Worm (Caenorhabditis elegans) whole organism, L1 larva: ENCODE measurements around the gene paqr-3.
A peak's percentile ranks its signal among the peaks of the same experiment; 100 is the strongest.

Experiments
- C04F5.9 ChIP-seq: sonication (generic microtip); optimal IDR thresholded peaks from 2 replicates; lab custom pipeline; 2016; ENCODE audit warnings: missing genetic modification characterization, missing compliant biosample characterization
- C16A3.4 ChIP-seq: fragments of 150-350 bp; optimal IDR thresholded peaks from 2 replicates; lab custom pipeline; 2014; ENCODE audit warnings: missing biosample characterization, missing genetic modification characterization
- F16B12.6 ChIP-seq: fragments of 150-350 bp; optimal IDR thresholded peaks from 2 replicates; lab custom pipeline; 2014; ENCODE audit warnings: missing biosample characterization, missing genetic modification characterization
- aha-1 ChIP-seq: fragments of 150-350 bp; optimal IDR thresholded peaks from 2 replicates; lab custom pipeline; 2014; ENCODE audit warnings: missing biosample characterization, missing genetic modification characterization
- alr-1 ChIP-seq: fragments of 200-800 bp; sonication (Bioruptor generic); optimal IDR thresholded peaks from 2 replicates; lab custom pipeline; 2018; ENCODE audit warnings: borderline replicate concordance, mild to moderate bottlenecking, missing genetic modification characterization, missing compliant biosample characterization
- aly-2 ChIP-seq: fragments of 150-350 bp; optimal IDR thresholded peaks from 2 replicates; lab custom pipeline; 2014; ENCODE audit warnings: missing biosample characterization, missing genetic modification characterization
- ama-1 ChIP-seq: fragments of 150-350 bp; optimal IDR thresholded peaks from 2 replicates; lab custom pipeline; 2014
- blmp-1 ChIP-seq: fragments of 150-350 bp; optimal IDR thresholded peaks from 2 replicates; lab custom pipeline; 2014; ENCODE audit warnings: missing biosample characterization, missing genetic modification characterization
- ceh-63 ChIP-seq: fragments of 200-800 bp; sonication (Bioruptor generic); optimal IDR thresholded peaks from 2 replicates; lab custom pipeline; 2018; ENCODE audit warnings: mild to moderate bottlenecking, missing genetic modification characterization, missing compliant biosample characterization
- ceh-90 ChIP-seq: sonication (generic microtip); optimal IDR thresholded peaks from 2 replicates; lab custom pipeline; 2016; ENCODE audit warnings: missing genetic modification characterization, missing compliant biosample characterization
- ces-1 ChIP-seq: fragments of 150-350 bp; optimal IDR thresholded peaks from 2 replicates; lab custom pipeline; 2014; ENCODE audit warnings: missing biosample characterization, missing genetic modification reagents, missing genetic modification characterization
- dpl-1 ChIP-seq, 3 experiments: fragments of 150-350 bp in 2 of 3; sonication (generic microtip) in 1 of 3; optimal IDR thresholded peaks; 2 replicates each; lab custom pipeline; 2014 to 2017; ENCODE audit warnings: missing biosample characterization in 3 of 3, missing genetic modification characterization in 3 of 3, missing genetic modification reagents in 3 of 3
- dsc-1 ChIP-seq: sonication (generic microtip); optimal IDR thresholded peaks from 2 replicates; lab custom pipeline; 2016; ENCODE audit warnings: mild to moderate bottlenecking, missing genetic modification characterization, missing compliant biosample characterization
- efl-1 ChIP-seq, 4 experiments: fragments of 150-350 bp; optimal IDR thresholded peaks in 3 of 4; peaks in 1 of 4; 1 replicate in 1 of 4; 2 replicates in 3 of 4; lab custom pipeline; 2014; ENCODE audit warnings: missing biosample characterization in 2 of 4, missing genetic modification characterization in 2 of 4, missing genetic modification reagents in 2 of 4
- efl-3 ChIP-seq: fragments of 200-800 bp; sonication (Bioruptor generic); optimal IDR thresholded peaks from 2 replicates; lab custom pipeline; 2018; ENCODE audit warnings: mild to moderate bottlenecking, missing genetic modification characterization, missing compliant biosample characterization
- egl-13 ChIP-seq: sonication (generic microtip); optimal IDR thresholded peaks from 2 replicates; lab custom pipeline; 2016; ENCODE audit warnings: missing genotype, missing genetic modification reagents, missing genetic modification characterization, missing compliant biosample characterization
- egl-27 ChIP-seq, 2 experiments: fragments of 150-350 bp in 1 of 2; sonication (generic microtip); optimal IDR thresholded peaks; 3 replicates each; lab custom pipeline; 2017 to 2018; ENCODE audit warnings: missing biosample characterization in 2 of 2, missing genetic modification characterization in 2 of 2, missing genetic modification reagents in 2 of 2
- elt-3 ChIP-seq, 6 experiments: fragments of 150-350 bp in 1 of 6; sonication (generic microtip); optimal IDR thresholded peaks; 2 replicates each; lab custom pipeline; 2017 to 2018; ENCODE audit warnings: missing biosample characterization in 6 of 6, missing genetic modification characterization in 6 of 6, inconsistent platforms in 1 of 6
- ets-5 ChIP-seq: fragments of 200-800 bp; sonication (Bioruptor generic); IDR thresholded peaks from 2 replicates; pipeline ENCODE4 v1.3.6; 2022; ENCODE audit warnings: missing genetic modification characterization, missing compliant biosample characterization
- fkh-4 ChIP-seq: sonication (generic microtip); optimal IDR thresholded peaks from 2 replicates; lab custom pipeline; 2016; ENCODE audit warnings: missing compliant biosample characterization, missing genetic modification characterization, borderline replicate concordance
- fkh-8 ChIP-seq: sonication (generic microtip); optimal IDR thresholded peaks from 2 replicates; lab custom pipeline; 2016; ENCODE audit warnings: mild to moderate bottlenecking, missing genetic modification characterization, missing compliant biosample characterization
- fos-1 ChIP-seq: fragments of 150-350 bp; optimal IDR thresholded peaks from 2 replicates; lab custom pipeline; 2014; ENCODE audit warnings: missing biosample characterization, missing genetic modification characterization
- isw-1 ChIP-seq: fragments of 200-800 bp; sonication (Bioruptor generic); IDR thresholded peaks from 2 replicates; pipeline ENCODE4 v1.3.6; 2022; ENCODE audit warnings: missing genetic modification characterization, missing compliant biosample characterization
- lin-13 ChIP-seq: fragments of 150-350 bp; optimal IDR thresholded peaks from 2 replicates; lab custom pipeline; 2014; ENCODE audit warnings: missing biosample characterization, missing genetic modification reagents, missing genetic modification characterization
- lin-14 ChIP-seq: fragments of 200-800 bp; sonication (Bioruptor generic); optimal IDR thresholded peaks from 2 replicates; lab custom pipeline; 2018; ENCODE audit warnings: mild to moderate bottlenecking, missing genetic modification characterization, moderate library complexity, missing compliant biosample characterization
- lin-35 ChIP-seq, 2 experiments: fragments of 150-350 bp; optimal IDR thresholded peaks; 2 replicates each; lab custom pipeline; 2014; ENCODE audit warnings: missing biosample characterization in 2 of 2, missing genetic modification characterization in 2 of 2, missing genetic modification reagents in 2 of 2
- lir-3 ChIP-seq: sonication (generic microtip); optimal IDR thresholded peaks from 2 replicates; lab custom pipeline; 2016; ENCODE audit warnings: mild to moderate bottlenecking, missing genetic modification characterization, moderate library complexity, missing compliant biosample characterization; ENCODE audit not compliant: poor library complexity
- lsy-2 ChIP-seq, 2 experiments: fragments of 150-350 bp; optimal IDR thresholded peaks; 2 replicates each; lab custom pipeline; 2014; ENCODE audit warnings: missing biosample characterization in 2 of 2, missing genetic modification characterization in 2 of 2
- mdl-1 ChIP-seq, 2 experiments: fragments of 150-350 bp; optimal IDR thresholded peaks; 2 replicates each; lab custom pipeline; 2014 to 2017; ENCODE audit warnings: missing biosample characterization in 2 of 2, missing genetic modification characterization in 2 of 2, inconsistent platforms in 1 of 2
- mef-2 ChIP-seq: fragments of 150-350 bp; optimal IDR thresholded peaks from 2 replicates; lab custom pipeline; 2014; ENCODE audit warnings: missing biosample characterization, missing genetic modification characterization
- mep-1 ChIP-seq: fragments of 150-350 bp; optimal IDR thresholded peaks from 2 replicates; lab custom pipeline; 2014; ENCODE audit warnings: missing biosample characterization, missing genetic modification characterization
- nhr-19 ChIP-seq: fragments of 200-800 bp; sonication (Bioruptor generic); conservative IDR thresholded peaks from 2 replicates; pipeline ENCODE4 v1.3.6; 2022; ENCODE audit warnings: missing genetic modification characterization, missing compliant biosample characterization
- nhr-20 ChIP-seq: sonication (generic microtip); optimal IDR thresholded peaks from 2 replicates; lab custom pipeline; 2016; ENCODE audit warnings: mild to moderate bottlenecking, missing genetic modification characterization, missing compliant biosample characterization
- nhr-237 ChIP-seq: fragments of 150-350 bp; optimal IDR thresholded peaks from 2 replicates; lab custom pipeline; 2014; ENCODE audit warnings: missing biosample characterization, missing genetic modification characterization
- nhr-28 ChIP-seq: fragments of 150-350 bp; optimal IDR thresholded peaks from 2 replicates; lab custom pipeline; 2014; ENCODE audit warnings: missing biosample characterization, missing genetic modification characterization
- nhr-47 ChIP-seq: sonication (generic microtip); optimal IDR thresholded peaks from 2 replicates; lab custom pipeline; 2016; ENCODE audit warnings: mild to moderate bottlenecking, missing genetic modification characterization, moderate library complexity, missing compliant biosample characterization
- nhr-71 ChIP-seq: sonication (generic microtip); optimal IDR thresholded peaks from 2 replicates; lab custom pipeline; 2016; ENCODE audit warnings: mild to moderate bottlenecking, missing genetic modification characterization, moderate library complexity, missing compliant biosample characterization
- nhr-76 ChIP-seq: sonication (generic microtip); optimal IDR thresholded peaks from 2 replicates; lab custom pipeline; 2017; ENCODE audit warnings: missing biosample characterization, missing genetic modification characterization
- nhr-77 ChIP-seq: fragments of 150-350 bp; optimal IDR thresholded peaks from 2 replicates; lab custom pipeline; 2014; ENCODE audit warnings: missing biosample characterization, missing genetic modification characterization
- nhr-84 ChIP-seq: sonication (generic microtip); optimal IDR thresholded peaks from 2 replicates; lab custom pipeline; 2017; ENCODE audit warnings: missing biosample characterization, missing genetic modification characterization
- nhr-85 ChIP-seq: sonication (generic microtip); peaks from one replicate; lab custom pipeline; 2016; ENCODE audit warnings: missing genetic modification characterization, inconsistent platforms, missing compliant biosample characterization
- nhr-90 ChIP-seq: sonication (generic microtip); optimal IDR thresholded peaks from 2 replicates; lab custom pipeline; 2016; ENCODE audit warnings: mild to moderate bottlenecking, missing genetic modification characterization, missing compliant biosample characterization; ENCODE audit not compliant: poor library complexity
- rnt-1 ChIP-seq: sonication (generic microtip); optimal IDR thresholded peaks from 2 replicates; lab custom pipeline; 2016; ENCODE audit warnings: mild to moderate bottlenecking, missing genetic modification characterization, moderate library complexity, missing compliant biosample characterization
- sup-37 ChIP-seq: fragments of 200-800 bp; sonication (Bioruptor generic); optimal IDR thresholded peaks from 2 replicates; lab custom pipeline; 2018; ENCODE audit warnings: mild to moderate bottlenecking, missing genetic modification characterization, missing compliant biosample characterization
- swsn-7 ChIP-seq: sonication (generic microtip); optimal IDR thresholded peaks from 2 replicates; lab custom pipeline; 2016; ENCODE audit warnings: missing genetic modification characterization, missing compliant biosample characterization
- tbx-2 ChIP-seq: sonication (generic microtip); optimal IDR thresholded peaks from 2 replicates; lab custom pipeline; 2016; ENCODE audit warnings: missing genetic modification characterization, missing compliant biosample characterization
- tlp-1 ChIP-seq: fragments of 150-350 bp; optimal IDR thresholded peaks from 2 replicates; lab custom pipeline; 2014; ENCODE audit warnings: missing biosample characterization, missing genetic modification characterization
- unc-130 ChIP-seq: fragments of 150-350 bp; optimal IDR thresholded peaks from 2 replicates; lab custom pipeline; 2017; ENCODE audit warnings: missing biosample characterization, missing genetic modification characterization, inconsistent platforms
- unc-30 ChIP-seq: sonication (generic microtip); optimal IDR thresholded peaks from 2 replicates; lab custom pipeline; 2017; ENCODE audit warnings: missing biosample characterization, missing genetic modification characterization
- unc-62 ChIP-seq: fragments of 150-350 bp; optimal IDR thresholded peaks from 2 replicates; lab custom pipeline; 2014; ENCODE audit warnings: missing biosample characterization, missing genetic modification reagents, missing genetic modification characterization
- unc-98 ChIP-seq: fragments of 200-800 bp; sonication (Bioruptor generic); IDR thresholded peaks from 2 replicates; pipeline ENCODE4 v1.3.6; 2022; ENCODE audit warnings: missing genetic modification characterization, missing compliant biosample characterization
- vab-15 ChIP-seq: sonication (generic microtip); optimal IDR thresholded peaks from 2 replicates; lab custom pipeline; 2017; ENCODE audit warnings: missing genotype, mild to moderate bottlenecking, missing genetic modification characterization, missing compliant biosample characterization
- zag-1 ChIP-seq: fragments of 150-350 bp; optimal IDR thresholded peaks from 2 replicates; lab custom pipeline; 2014; ENCODE audit warnings: missing biosample characterization, missing genetic modification characterization
- zip-4 ChIP-seq: fragments of 200-800 bp; sonication (Bioruptor generic); optimal IDR thresholded peaks from 2 replicates; lab custom pipeline; 2018; ENCODE audit warnings: mild to moderate bottlenecking, missing genetic modification characterization, moderate library complexity, missing compliant biosample characterization

Gene paqr-3

DNA sequence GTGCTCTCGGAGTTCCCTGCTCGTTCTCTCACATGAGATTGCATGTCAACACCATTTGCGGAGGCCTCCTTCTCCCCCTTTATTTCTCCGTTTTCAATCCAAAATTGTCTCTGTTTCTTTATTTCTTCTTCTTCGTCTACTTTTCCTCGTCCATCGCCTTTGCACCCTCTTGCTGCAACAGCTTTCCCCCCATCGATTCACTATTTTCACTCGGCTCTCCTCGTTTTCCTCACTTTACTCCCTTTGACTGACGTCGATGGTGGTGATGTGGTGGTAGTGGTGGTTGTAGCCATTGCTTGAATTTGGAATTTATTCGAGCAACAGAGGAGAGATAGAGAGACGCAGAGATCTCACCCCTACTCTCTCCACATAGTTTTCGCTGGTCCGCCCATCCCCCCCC is 11.8 kb downstream of the paqr-3 start (continued):
- TF ChIP-seq unc-130 (tag; lab: Kevin White, UChicago), result no peak
- no peak for TF ChIP-seq nhr-85 (tag; lab: Kevin White, UChicago)
- TF ChIP-seq dsc-1, result no peak
- no peak for TF ChIP-seq nhr-20 (tag; lab: Kevin White, UChicago)
- no peak for TF ChIP-seq ceh-63 (GFP tag; lab: Kevin White, UChicago)
- TF ChIP-seq mef-2, result no peak
- TF ChIP-seq swsn-7 (tag; lab: Kevin White, UChicago), result peak; percentile 51
- TF ChIP-seq isw-1 (GFP tag; lab: Robert Waterston, UW), result peak; percentile 36
- no peak for TF ChIP-seq blmp-1 (tag; lab: Kevin White, UChicago)
- no peak for TF ChIP-seq C04F5.9
- peak; percentile 38 for TF ChIP-seq egl-13 (tag; lab: Kevin White, UChicago)
- no peak for TF ChIP-seq mep-1
- TF ChIP-seq unc-62 (GFP tag; lab: Kevin White, UChicago), result no peak
- TF ChIP-seq zag-1 (tag; lab: Kevin White, UChicago), result no peak
- no peak for TF ChIP-seq C16A3.4 (tag; lab: Kevin White, UChicago)
- TF ChIP-seq tlp-1 (tag; lab: Kevin White, UChicago), result no peak
- TF ChIP-seq tbx-2 (tag; lab: Kevin White, UChicago), result peak; percentile 44
- TF ChIP-seq ces-1 (GFP tag; lab: Kevin White, UChicago), result no peak
- no peak for TF ChIP-seq ceh-90
- TF ChIP-seq nhr-19, result no peak
- TF ChIP-seq ama-1, result no peak
- TF ChIP-seq lin-35 (GFP tag; optimal IDR thresholded peaks at IDR 0.05; lab: Kevin White, UChicago), result peak in 1 of 2 experiments; percentile 29
- TF ChIP-seq egl-27 (tag; optimal IDR thresholded peaks at IDR 0.05; lab: Kevin White, UChicago), result no peak
- TF ChIP-seq efl-1 (optimal IDR thresholded peaks at IDR 0.05; lab: Kevin White, UChicago), result peak; percentile 28 to 31
- no peak for TF ChIP-seq efl-1 (GFP tag; optimal IDR thresholded peaks at IDR 0.05 in 1 of 2; lab: Kevin White, UChicago)
- no peak for TF ChIP-seq aly-2 (tag; lab: Kevin White, UChicago)
- no peak for TF ChIP-seq aha-1
- no peak for TF ChIP-seq alr-1 (tag; lab: Kevin White, UChicago)
- no peak for TF ChIP-seq rnt-1 (tag; lab: Kevin White, UChicago)
- TF ChIP-seq nhr-90 (tag; lab: Kevin White, UChicago), result no peak
- TF ChIP-seq nhr-76, result no peak
- no peak for TF ChIP-seq sup-37 (GFP tag; lab: Kevin White, UChicago)
- peak; percentile 93 for TF ChIP-seq lin-14
- no peak for TF ChIP-seq ets-5 (GFP tag; lab: Robert Waterston, UW)
- no peak for TF ChIP-seq F16B12.6
- TF ChIP-seq mdl-1 (tag; optimal IDR thresholded peaks at IDR 0.05; lab: Kevin White, UChicago), result no peak
- peak; percentile 78 for TF ChIP-seq fkh-8 (tag; lab: Kevin White, UChicago)
- no peak for TF ChIP-seq zip-4 (GFP tag; lab: Kevin White, UChicago)
- TF ChIP-seq unc-30 (tag; lab: Kevin White, UChicago), result no peak
- peak; percentile 49 for TF ChIP-seq nhr-47 (tag; lab: Kevin White, UChicago)
- TF ChIP-seq lin-13 (GFP tag; lab: Kevin White, UChicago), result no peak
- no peak for TF ChIP-seq lir-3 (tag; lab: Kevin White, UChicago)
- TF ChIP-seq lsy-2 (tag; optimal IDR thresholded peaks at IDR 0.05; lab: Kevin White, UChicago), result peak in 1 of 2 experiments; percentile 66
- TF ChIP-seq vab-15 (tag; lab: Kevin White, UChicago), result no peak
- TF ChIP-seq fkh-4 (tag; lab: Kevin White, UChicago), result no peak
- peak in 1 of 3 experiments; percentile 25 for TF ChIP-seq dpl-1 (GFP tag; optimal IDR thresholded peaks at IDR 0.05; lab: Kevin White, UChicago)
- TF ChIP-seq elt-3 (tag; optimal IDR thresholded peaks at IDR 0.05; lab: Kevin White, UChicago), result no peak
- TF ChIP-seq nhr-28 (tag; lab: Kevin White, UChicago), result no peak
- no peak for TF ChIP-seq efl-3 (GFP tag; lab: Kevin White, UChicago)
- no peak for TF ChIP-seq nhr-237 (tag; lab: Kevin White, UChicago)
- TF ChIP-seq nhr-71 (tag; lab: Kevin White, UChicago), result peak; percentile 52
- no peak for TF ChIP-seq fos-1
- TF ChIP-seq nhr-84 (tag; lab: Kevin White, UChicago), result no peak
- TF ChIP-seq unc-98, result no peak
- TF ChIP-seq nhr-77 (tag; lab: Kevin White, UChicago), result no peak
